Worm (Caenorhabditis elegans) whole organism, L4/young adult: ENCODE measurements around the gene hsp-16.41.
A peak's percentile ranks its signal among the peaks of the same experiment; 100 is the strongest.
"Not testable (repeated sequence)": the region's sequence is repeated elsewhere in the genome, so short reads cannot be mapped to it uniquely, and the experiment has no call there.

Experiments
- W03F9.2 ChIP-seq: fragments of 150-350 bp; optimal IDR thresholded peaks from 2 replicates; lab custom pipeline; 2014; ENCODE audit warnings: missing biosample characterization, missing genetic modification characterization
- dao-5 ChIP-seq: sonication (generic microtip); optimal IDR thresholded peaks from 2 replicates; lab custom pipeline; 2016; ENCODE audit warnings: missing genotype, missing genetic modification characterization, moderate library complexity, missing compliant biosample characterization
- him-1 ChIP-seq: sonication (generic microtip); optimal IDR thresholded peaks from 2 replicates; lab custom pipeline; 2016; ENCODE audit warnings: missing genotype, missing genetic modification reagents, missing genetic modification characterization, missing compliant biosample characterization

Gene hsp-16.41

ce11 chrV:1794218-1794617 is 10.8 kb upstream of the hsp-16.41 start, which contains the start of gene F36H9.1:
Gene F36H9.1 (plus strand): TSS chrV:1794518.
- TF ChIP-seq W03F9.2 (tag; lab: Kevin White, UChicago) = no peak
- no peak for TF ChIP-seq dao-5 (tag; lab: Kevin White, UChicago)
- TF ChIP-seq him-1 (tag; lab: Kevin White, UChicago) = no peak

DNA sequence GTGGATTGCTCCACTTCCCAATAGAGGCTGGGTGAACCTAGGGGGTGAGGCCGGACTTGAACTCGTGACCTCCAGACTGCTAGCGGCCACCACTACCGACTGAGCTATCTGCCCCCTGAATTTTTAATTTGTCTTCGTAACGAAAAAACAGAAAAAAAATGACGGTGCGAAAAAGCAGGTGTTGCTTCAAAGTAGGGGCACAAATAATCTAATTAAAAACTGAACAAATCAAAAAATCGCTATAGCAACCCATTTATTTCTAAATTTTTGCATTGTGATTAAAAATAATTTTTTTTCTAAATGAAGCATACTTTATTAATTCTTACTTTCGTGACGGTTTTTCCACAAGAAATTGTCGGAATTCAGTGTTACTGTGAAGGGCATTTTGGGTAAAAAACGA is 7.1 kb upstream of the hsp-16.41 start, which contains the start of gene F36H9.10:
F36H9.10 (plus strand) TSS at position 301 of the 400 bp plus-strand sequence.
- TF ChIP-seq W03F9.2 (tag; lab: Kevin White, UChicago) (no peak), dao-5 (tag; lab: Kevin White, UChicago) (no peak), him-1 (tag; lab: Kevin White, UChicago) (no peak)

DNA sequence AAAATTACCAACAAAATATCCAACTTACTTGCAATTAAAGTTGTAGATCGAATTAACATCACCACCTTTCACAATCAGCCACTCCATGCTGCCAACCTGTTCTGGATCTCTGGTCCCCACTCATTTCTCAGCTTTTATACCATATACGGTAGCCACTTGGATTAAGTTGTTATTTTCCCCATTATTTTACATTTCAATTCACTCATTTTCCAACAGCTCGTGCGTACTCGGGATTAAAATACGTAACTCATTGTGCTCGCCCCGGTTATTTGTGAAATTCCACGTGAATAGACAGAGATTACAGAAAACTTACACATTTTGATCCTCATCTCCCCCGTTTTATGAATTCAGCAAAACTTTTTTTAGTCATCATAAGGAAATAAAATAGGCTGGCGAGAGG is 1.9 kb upstream of the hsp-16.41 start, which contains the start of gene srt-41:
srt-41 (minus strand) TSS at position 101 of the 400 bp plus-strand sequence.
- TF ChIP-seq W03F9.2 (tag; lab: Kevin White, UChicago) = no peak
- no peak for TF ChIP-seq dao-5 (tag; lab: Kevin White, UChicago)
- TF ChIP-seq him-1 (tag; lab: Kevin White, UChicago) = no peak

- no peak for TF ChIP-seq him-1 (tag; lab: Kevin White, UChicago)
- TF ChIP-seq W03F9.2 (tag; lab: Kevin White, UChicago) = peak; percentile 11
Observed at ce11 chrV:1804034-1804542, 890 bp upstream of the hsp-16.41 start.

DNA sequence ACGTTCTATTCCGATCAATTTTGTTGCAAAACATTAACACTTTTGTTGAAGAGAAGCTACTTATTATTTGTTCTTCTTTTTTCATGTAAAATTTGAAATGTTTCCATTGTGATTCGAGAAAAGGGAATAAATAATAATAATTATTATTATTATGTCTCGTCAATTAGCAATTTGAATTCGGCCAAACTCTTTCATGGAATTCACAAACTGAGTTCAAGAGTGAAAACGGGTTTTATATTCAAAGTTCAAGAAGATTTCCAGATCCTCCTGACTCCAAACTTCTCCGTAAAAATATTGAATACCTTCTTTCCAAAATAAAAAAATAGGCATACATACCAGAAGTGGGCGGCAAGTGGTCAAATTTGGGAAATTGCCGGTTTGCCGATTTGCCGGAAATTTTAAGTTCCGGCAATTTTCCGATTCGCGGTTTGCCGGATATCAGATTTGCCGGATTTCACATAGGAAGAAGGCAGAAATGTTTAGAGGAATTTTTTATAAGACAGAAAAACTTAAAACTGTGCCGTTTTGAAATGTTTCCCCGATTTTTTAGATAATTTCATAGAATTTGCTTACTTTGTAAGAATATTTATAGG is 842 bp downstream of the hsp-16.41 start:
- TF ChIP-seq him-1 (tag; lab: Kevin White, UChicago) (no peak), W03F9.2 (tag; lab: Kevin White, UChicago) (no peak)

- TF ChIP-seq him-1 (tag; lab: Kevin White, UChicago) (no peak), dao-5 (tag; lab: Kevin White, UChicago) (no peak), W03F9.2 (tag; lab: Kevin White, UChicago) (no peak)
Observed at ce11 chrV:1807160-1807559, 2.2 kb downstream of the hsp-16.41 start, which contains the start of gene srt-42. Gene srt-42 (plus strand): TSS chrV:1807460.

DNA sequence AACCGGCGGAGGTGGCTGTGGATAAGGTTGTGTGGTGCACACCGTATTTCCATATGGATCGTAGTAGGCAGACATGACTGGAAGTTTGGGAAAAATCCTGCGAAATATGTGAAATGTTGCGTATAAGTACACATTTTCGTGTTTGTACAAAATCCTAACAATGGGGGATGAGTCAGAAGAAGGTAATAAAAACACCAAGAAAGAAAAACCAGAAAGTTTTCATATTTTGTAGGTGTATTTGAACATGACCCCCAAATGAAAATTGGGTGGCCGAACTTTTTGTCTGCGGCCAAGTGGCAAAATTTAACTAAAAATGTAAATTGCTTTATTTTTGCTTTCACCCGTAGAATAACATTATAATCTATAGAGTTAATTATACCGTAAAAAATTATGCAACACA is 6.1 kb downstream of the hsp-16.41 start, which contains the start of gene Y46H3A.4:
Y46H3A.4 (minus strand) TSS at position 101 of the 400 bp plus-strand sequence.
- no peak for TF ChIP-seq dao-5 (tag; lab: Kevin White, UChicago)
- TF ChIP-seq him-1 (tag; lab: Kevin White, UChicago) = no peak
- TF ChIP-seq W03F9.2 (tag; lab: Kevin White, UChicago) = no peak

ce11 chrV:1814784-1815183 is 9.8 kb downstream of the hsp-16.41 start, which contains the start of gene Y46H3A.5:
Gene Y46H3A.5 (minus strand): TSS chrV:1814884.
- TF ChIP-seq him-1, dao-5, W03F9.2 (tag; lab: Kevin White, UChicago): not testable (repeated sequence)

ce11 chrV:1820016-1820415 is 15.0 kb downstream of the hsp-16.41 start:
- TF ChIP-seq dao-5 (tag; lab: Kevin White, UChicago) (no peak), him-1 (tag; lab: Kevin White, UChicago) (no peak), W03F9.2 (tag; lab: Kevin White, UChicago) (no peak)

DNA sequence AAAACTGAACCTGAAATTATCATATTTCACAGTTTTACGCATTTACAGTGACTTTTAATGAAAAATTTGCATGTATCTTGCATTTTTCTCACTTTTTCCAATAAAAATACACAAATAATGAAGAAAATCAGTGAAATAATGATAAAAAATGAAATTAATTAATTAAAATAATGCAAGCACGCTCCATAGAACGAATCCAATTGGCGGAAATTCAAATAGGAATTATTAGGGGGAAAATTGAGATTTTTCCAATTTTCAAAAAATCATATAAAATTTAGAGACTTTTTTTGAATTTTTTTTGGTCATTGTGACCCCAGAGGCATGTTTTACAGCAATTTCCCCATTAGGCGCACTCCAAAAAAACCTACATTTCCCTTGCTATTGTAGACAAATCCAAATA is 15.8 kb downstream of the hsp-16.41 start:
- TF ChIP-seq W03F9.2 (tag; lab: Kevin White, UChicago) (no peak), him-1 (tag; lab: Kevin White, UChicago) (no peak), dao-5 (tag; lab: Kevin White, UChicago) (no peak)

- peak; percentile 2 for TF ChIP-seq W03F9.2 (tag; lab: Kevin White, UChicago)
- no peak for TF ChIP-seq dao-5 (tag; lab: Kevin White, UChicago)
Observed at ce11 chrV:1821287-1821686, 16.3 kb downstream of the hsp-16.41 start, which contains the start of the genes gly-7 and mrpl-39. Gene gly-7 (minus strand): TSS chrV:1821323. Gene mrpl-39 (plus strand): TSS chrV:1821579.

DNA sequence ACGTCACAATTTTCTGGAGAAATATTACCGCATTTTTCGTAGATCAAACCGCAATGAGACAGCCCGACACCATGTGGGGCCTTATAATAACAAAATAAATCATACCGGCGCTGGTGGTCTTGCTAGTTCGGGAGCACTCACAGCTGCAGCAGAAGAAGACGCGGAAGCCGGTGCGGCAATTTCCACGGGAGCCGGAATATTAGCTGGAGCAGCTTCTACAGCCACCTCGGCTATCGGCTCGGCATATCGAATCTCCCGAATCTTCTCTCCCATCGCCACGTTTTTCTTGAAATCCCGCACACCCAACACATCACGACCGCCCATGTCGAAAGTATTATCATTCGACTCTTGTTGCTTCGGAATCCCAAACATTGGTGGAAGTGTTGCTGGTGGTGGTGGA is 19.6 kb downstream of the hsp-16.41 start:
- TF ChIP-seq dao-5 (tag; lab: Kevin White, UChicago) (no peak), him-1 (tag; lab: Kevin White, UChicago) (no peak), W03F9.2 (tag; lab: Kevin White, UChicago) (no peak)

ce11 chrV:1829973-1830372 is 25.0 kb downstream of the hsp-16.41 start, which contains the start of gene Y32G9B.1:
Gene Y32G9B.1 (minus strand): TSS chrV:1830073.
- TF ChIP-seq him-1 (tag; lab: Kevin White, UChicago) (no peak), dao-5 (tag; lab: Kevin White, UChicago) (no peak), W03F9.2 (tag; lab: Kevin White, UChicago) (no peak)
